Worm (Caenorhabditis elegans): ENCODE results near the gene spe-51.

The spe-51 gene

ce11 chrIV:4744167-4744566, 51.6 kb downstream of the spe-51 start, which contains the start of gene hoe-1:
Gene hoe-1 (minus strand): TSS chrIV:4744267.
- TF ChIP-seq cog-1 (tag; optimal IDR thresholded peaks at IDR 0.05) = no peak
- TF ChIP-seq klf-2 (GFP tag; conservative IDR thresholded peaks at IDR 0.05) = no peak
- TF ChIP-seq T22C8.4 (GFP tag; IDR thresholded peaks at IDR 0.05) = no peak
- TF ChIP-seq ztf-23 (GFP tag; IDR thresholded peaks at IDR 0.05) = no peak
- TF ChIP-seq tab-1 (GFP tag; IDR thresholded peaks at IDR 0.05) = no peak
- no peak for TF ChIP-seq flt-1 (GFP tag; IDR thresholded peaks at IDR 0.05)
- no peak for TF ChIP-seq med-1 (GFP tag; optimal IDR thresholded peaks at IDR 0.05; ENCODE audit: insufficient read depth)
- no peak for TF ChIP-seq ztf-29 (GFP tag; IDR thresholded peaks at IDR 0.05)
- no peak for TF ChIP-seq ref-1 (GFP tag; conservative IDR thresholded peaks at IDR 0.05)

ce11 chrIV:4745422-4745821, 52.9 kb downstream of the spe-51 start, which contains the start of gene timm-17B.1:
Gene timm-17B.1 (minus strand): TSS chrIV:4745492.
- no peak for TF ChIP-seq ztf-23 (GFP tag; IDR thresholded peaks at IDR 0.05)
- TF ChIP-seq T22C8.4 (GFP tag; IDR thresholded peaks at IDR 0.05) = no peak
- no peak for TF ChIP-seq ztf-29 (GFP tag; IDR thresholded peaks at IDR 0.05)
- TF ChIP-seq klf-2 (GFP tag; conservative IDR thresholded peaks at IDR 0.05) = no peak
- no peak for TF ChIP-seq ref-1 (GFP tag; conservative IDR thresholded peaks at IDR 0.05)
- TF ChIP-seq med-1 (GFP tag; optimal IDR thresholded peaks at IDR 0.05; ENCODE audit: insufficient read depth) = no peak
- TF ChIP-seq cog-1 (tag; optimal IDR thresholded peaks at IDR 0.05) = no peak
- TF ChIP-seq tab-1 (GFP tag; IDR thresholded peaks at IDR 0.05) = no peak
- no peak for TF ChIP-seq flt-1 (GFP tag; IDR thresholded peaks at IDR 0.05)
